Fruit fly (Drosophila melanogaster): ENCODE results near the gene Atg17.

Atg17 gene

DNA sequence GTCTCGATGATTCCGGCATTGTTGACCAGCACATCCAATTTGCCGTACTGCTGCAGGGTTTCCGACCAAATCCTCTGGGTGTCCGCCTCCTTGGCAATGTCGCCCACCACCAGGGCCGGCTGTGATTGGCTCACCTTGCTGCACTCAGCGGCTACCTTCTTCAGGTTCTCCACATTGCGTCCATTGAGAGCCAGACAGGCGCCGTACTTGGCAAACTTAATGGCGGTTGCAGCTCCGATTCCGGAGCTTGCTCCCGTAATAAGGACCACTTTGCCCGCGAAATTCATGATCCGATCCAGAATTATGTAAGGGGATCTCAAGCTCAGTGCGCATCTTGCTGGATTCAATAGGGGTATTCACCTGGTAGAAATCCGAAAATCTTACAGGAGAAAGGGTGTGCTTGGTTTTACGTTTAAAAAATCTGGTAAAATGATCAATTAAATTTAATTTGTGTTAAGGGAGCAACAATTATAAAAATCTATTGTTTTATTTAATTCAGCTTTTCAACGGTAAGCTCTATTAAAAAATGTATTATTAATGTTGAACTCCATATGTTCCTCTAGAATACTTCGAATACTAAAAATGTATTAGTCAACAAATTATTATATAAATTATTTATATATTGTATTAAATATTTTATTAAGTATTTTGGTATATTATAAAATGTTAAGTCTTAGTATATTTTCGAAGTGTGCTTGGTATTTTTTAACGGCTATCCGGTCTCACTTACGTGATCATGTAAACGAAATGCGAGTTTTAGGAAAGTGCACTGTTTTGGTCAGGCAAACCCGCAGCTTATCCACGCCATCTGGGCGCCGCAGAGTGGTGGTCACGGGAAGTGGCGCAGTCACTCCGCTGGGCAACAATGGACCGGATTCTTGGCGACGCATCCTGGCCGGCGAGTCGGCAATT is 32.7 kb upstream of the Atg17 start, which contains the start of the genes CG31548 and CG12170 (continued):
- peak; percentile 14 for TF ChIP-seq Ets97D (GFP tag; optimal IDR thresholded peaks at IDR 0.05)
- TF ChIP-seq PHDP (tag; optimal IDR thresholded peaks at IDR 0.05): peak; percentile 70
- no peak for TF ChIP-seq exex (tag; optimal IDR thresholded peaks at IDR 0.05)
- peak; percentile 40 for TF ChIP-seq CG10366 (GFP tag; IDR thresholded peaks at IDR 0.05)
- TF ChIP-seq CG10654 (GFP tag; optimal IDR thresholded peaks at IDR 0.05): peak; percentile 30
- TF ChIP-seq CG17328 (GFP tag; IDR thresholded peaks at IDR 0.05): peak; percentile 64
- no peak; the same call in 1 of the 2 replicates for TF ChIP-seq Rx (GFP tag; IDR thresholded peaks at IDR 0.05)
- TF ChIP-seq sisA (GFP tag; IDR thresholded peaks at IDR 0.05): 0 out of 2 replicates have a peak, but pooled peaks have one; percentile 6
- peak; percentile 72 for TF ChIP-seq ci (GFP tag; IDR thresholded peaks at IDR 0.05)
- TF ChIP-seq CG10267 (tag; optimal IDR thresholded peaks at IDR 0.05): peak; percentile 62
- no peak for TF ChIP-seq Kr (GFP tag; optimal IDR thresholded peaks at IDR 0.05)
- TF ChIP-seq CG13296 (GFP tag; optimal IDR thresholded peaks at IDR 0.05): peak; percentile 42
- TF ChIP-seq Pdp1 (GFP tag; optimal IDR thresholded peaks at IDR 0.05): peak in 1 of 2 experiments; percentile 97
- peak; percentile 15 for TF ChIP-seq pzg (GFP tag; optimal IDR thresholded peaks at IDR 0.05)
- TF ChIP-seq B-H1 (GFP tag; IDR thresholded peaks at IDR 0.05): 0 out of 3 replicates have a peak, but pooled peaks have one; percentile 15
- TF ChIP-seq CG14710 (tag; optimal IDR thresholded peaks at IDR 0.05): peak; percentile 70
- TF ChIP-seq CG1602 (GFP tag; optimal IDR thresholded peaks at IDR 0.05): peak; percentile 56
- no peak for TF ChIP-seq wdn (GFP tag; IDR thresholded peaks at IDR 0.05)
- no peak for TF ChIP-seq CG7271 (tag; optimal IDR thresholded peaks at IDR 0.05)
- TF ChIP-seq CoRest (tag; optimal IDR thresholded peaks at IDR 0.05): peak; percentile 47
- TF ChIP-seq lov (optimal IDR thresholded peaks at IDR 0.05): no peak
- TF ChIP-seq lov (GFP tag; IDR thresholded peaks at IDR 0.05): 0 out of 3 replicates have a peak, but pooled peaks have one; percentile 15
- peak; percentile 57 for TF ChIP-seq CG10979 (tag; optimal IDR thresholded peaks at IDR 0.05)
- TF ChIP-seq CG5953 (GFP tag; IDR thresholded peaks at IDR 0.05): peak; percentile 36; the same call in 1 of the 2 replicates
- TF ChIP-seq CG9817 (tag; optimal IDR thresholded peaks at IDR 0.05): no peak
- peak; percentile 40 for TF ChIP-seq CG3281 (GFP tag; optimal IDR thresholded peaks at IDR 0.05)
- peak; percentile 42 for TF ChIP-seq her (GFP tag; optimal IDR thresholded peaks at IDR 0.05)
- peak; percentile 53 for TF ChIP-seq CG30403 (GFP tag; optimal IDR thresholded peaks at IDR 0.05)
- TF ChIP-seq YL-1 (GFP tag; optimal IDR thresholded peaks at IDR 0.05): peak; percentile 15
- TF ChIP-seq CrebB (tag; optimal IDR thresholded peaks at IDR 0.05): no peak
- TF ChIP-seq Deaf1 (tag; optimal IDR thresholded peaks at IDR 0.05): no peak
- peak; percentile 15 for TF ChIP-seq vfl (GFP tag; optimal IDR thresholded peaks at IDR 0.05)
- no peak for TF ChIP-seq CG6765 (GFP tag; optimal IDR thresholded peaks at IDR 0.05)
- peak; percentile 55 for TF ChIP-seq dmrt11E (tag; optimal IDR thresholded peaks at IDR 0.05)
- TF ChIP-seq fd3F (GFP tag; optimal IDR thresholded peaks at IDR 0.05): peak; percentile 11
- TF ChIP-seq cwo (GFP tag; optimal IDR thresholded peaks at IDR 0.05): no peak
- TF ChIP-seq CG30020 (tag; optimal IDR thresholded peaks at IDR 0.05): peak; percentile 64
- no peak for TF ChIP-seq CG15479 (GFP tag; optimal IDR thresholded peaks at IDR 0.05)
- peak; percentile 53 for TF ChIP-seq CG15514 (GFP tag; optimal IDR thresholded peaks at IDR 0.05)
- TF ChIP-seq CG12942 (GFP tag; optimal IDR thresholded peaks at IDR 0.05): peak; percentile 54
- TF ChIP-seq CG18011 (GFP tag; optimal IDR thresholded peaks at IDR 0.05): peak; percentile 36
- TF ChIP-seq HLH3B (GFP tag; IDR thresholded peaks at IDR 0.05): peak; percentile 36; the same call in 1 of the 2 replicates
- TF ChIP-seq ewg (GFP tag; optimal IDR thresholded peaks at IDR 0.05): peak; percentile 32
- TF ChIP-seq CG13424 (tag; optimal IDR thresholded peaks at IDR 0.05): peak; percentile 53
- peak; percentile 14 for TF ChIP-seq CG8089 (GFP tag; optimal IDR thresholded peaks at IDR 0.05)
- TF ChIP-seq CG2875 (GFP tag; optimal IDR thresholded peaks at IDR 0.05): peak; percentile 18
- TF ChIP-seq eve (GFP tag; optimal IDR thresholded peaks at IDR 0.05): no peak
- peak; percentile 53 for TF ChIP-seq lilli (GFP tag; optimal IDR thresholded peaks at IDR 0.05)
